Worm (Caenorhabditis elegans): ENCODE results near the gene C56C10.4.

Gene C56C10.4

DNA sequence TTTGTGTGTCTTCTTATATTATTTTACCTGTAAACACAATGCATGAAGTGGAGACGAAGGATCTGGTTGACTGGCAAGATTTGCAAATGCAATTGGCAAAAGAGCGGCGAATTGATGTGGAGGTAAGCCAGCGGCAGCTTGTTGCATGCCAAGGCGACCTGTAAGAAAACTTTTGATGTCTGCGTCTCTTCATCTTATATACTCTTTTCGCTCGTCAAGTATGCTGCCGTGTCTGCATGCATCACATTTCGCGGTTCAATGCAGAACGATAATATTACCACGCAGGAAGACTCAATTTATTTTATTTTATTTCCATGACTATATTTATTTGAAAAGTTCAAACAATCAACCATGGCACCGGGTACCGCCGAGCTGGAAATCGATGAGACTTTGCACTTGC, 18.1 kb downstream of the C56C10.4 start, which contains the start of gene vps-33.2 (continued):
- TF ChIP-seq mdl-1 (tag; optimal IDR thresholded peaks at IDR 0.05): peak in 1 of 2 experiments; percentile 58
- no peak for TF ChIP-seq hlh-17 (GFP tag; optimal IDR thresholded peaks at IDR 0.05; ENCODE audit: borderline replicate concordance)
- no peak for TF ChIP-seq efl-3 (GFP tag; optimal IDR thresholded peaks at IDR 0.05)
- TF ChIP-seq xbp-1 (tag; optimal IDR thresholded peaks at IDR 0.05): peak; percentile 33
- TF ChIP-seq nhr-71 (tag; optimal IDR thresholded peaks at IDR 0.05): peak; percentile 68
- peak; percentile 25 for TF ChIP-seq pag-3 (tag; optimal IDR thresholded peaks at IDR 0.05; ENCODE audit: borderline replicate concordance, insufficient read depth)
- TF ChIP-seq ces-1 (GFP tag; optimal IDR thresholded peaks at IDR 0.05): no peak
- TF ChIP-seq dsc-1 (tag; optimal IDR thresholded peaks at IDR 0.05): peak; percentile 36
- TF ChIP-seq nhr-12 (tag; optimal IDR thresholded peaks at IDR 0.05): no peak
- peak; percentile 61 to 71 for TF ChIP-seq efl-1 (optimal IDR thresholded peaks at IDR 0.05)
- TF ChIP-seq efl-1 (GFP tag; optimal IDR thresholded peaks at IDR 0.05 in 1 of 2): peak; percentile 60 to 95
- peak; percentile 23 to 62 (median 60) for TF ChIP-seq dpl-1 (GFP tag; optimal IDR thresholded peaks at IDR 0.05)
- TF ChIP-seq rnt-1 (tag; optimal IDR thresholded peaks at IDR 0.05): peak; percentile 68
- no peak for TF ChIP-seq fkh-4 (tag; optimal IDR thresholded peaks at IDR 0.05; ENCODE audit: borderline replicate concordance)
- no peak for TF ChIP-seq snpc-4 (tag; optimal IDR thresholded peaks at IDR 0.05)
- TF ChIP-seq mep-1 (tag; optimal IDR thresholded peaks at IDR 0.05): no peak
- TF ChIP-seq ceh-82 (tag; optimal IDR thresholded peaks at IDR 0.05): peak in 2 of 3 experiments; percentile 6 to 32

ce11 chrII:6608626-6609025, 25.8 kb downstream of the C56C10.4 start:
- no peak for TF ChIP-seq nhr-77 (tag; optimal IDR thresholded peaks at IDR 0.05)
- TF ChIP-seq tbx-2 (tag; optimal IDR thresholded peaks at IDR 0.05): no peak
- TF ChIP-seq efl-1 (optimal IDR thresholded peaks at IDR 0.05): no peak
- no peak for TF ChIP-seq efl-1 (GFP tag; optimal IDR thresholded peaks at IDR 0.05 in 1 of 2)
- no peak for TF ChIP-seq aha-1 (tag; optimal IDR thresholded peaks at IDR 0.05)
- no peak for TF ChIP-seq snpc-4 (tag; optimal IDR thresholded peaks at IDR 0.05)
- no peak for TF ChIP-seq lin-39 (tag; optimal IDR thresholded peaks at IDR 0.05)
- TF ChIP-seq efl-3 (GFP tag; optimal IDR thresholded peaks at IDR 0.05): no peak
- no peak for TF ChIP-seq lir-3 (tag; optimal IDR thresholded peaks at IDR 0.05; ENCODE audit: poor library complexity)
- no peak for TF ChIP-seq nhr-237 (tag; optimal IDR thresholded peaks at IDR 0.05)

DNA sequence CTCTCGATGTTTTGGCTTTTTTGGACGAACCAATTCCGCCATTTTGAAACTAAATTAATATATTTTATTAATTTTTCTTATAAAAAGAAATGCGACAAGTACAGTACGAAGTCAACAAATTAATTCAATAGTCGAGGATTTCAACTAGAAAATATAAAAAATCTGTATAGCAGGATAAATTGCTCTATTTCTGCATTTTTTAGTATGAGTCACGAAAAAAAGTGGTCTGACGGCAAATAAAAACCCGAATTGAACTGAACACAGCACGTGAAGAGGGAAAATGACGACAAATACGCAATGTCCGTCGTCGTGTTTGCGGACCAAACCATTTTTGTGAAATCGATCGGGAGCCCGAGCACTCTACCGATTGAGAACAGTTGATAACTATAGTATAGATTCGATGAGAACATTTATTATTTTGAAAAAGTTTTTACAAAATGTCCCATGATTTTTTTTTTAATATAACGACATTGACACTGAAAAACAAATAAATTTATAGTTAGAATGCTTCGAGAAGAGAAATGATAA, 26.5 kb downstream of the C56C10.4 start, which contains the start of gene epg-5:
TSS of gene epg-5 (minus strand) at position 51 of the 528 bp plus-strand sequence.
- peak; percentile 41 for TF ChIP-seq blmp-1 (tag; optimal IDR thresholded peaks at IDR 0.05)
- TF ChIP-seq mdl-1 (tag; optimal IDR thresholded peaks at IDR 0.05): peak in 1 of 2 experiments; percentile 75
- peak; percentile 89 for TF ChIP-seq F16B12.6 (tag; optimal IDR thresholded peaks at IDR 0.05)
- TF ChIP-seq tbx-2 (tag; optimal IDR thresholded peaks at IDR 0.05): peak; percentile 8
- peak; percentile 57 to 60 for TF ChIP-seq lin-35 (GFP tag; optimal IDR thresholded peaks at IDR 0.05)
- no peak for TF ChIP-seq jun-1 (tag; optimal IDR thresholded peaks at IDR 0.05)
- peak; percentile 65 for TF ChIP-seq mep-1 (tag; optimal IDR thresholded peaks at IDR 0.05)
- TF ChIP-seq snu-23 (GFP tag; optimal IDR thresholded peaks at IDR 0.05): peak; percentile 49
- TF ChIP-seq lin-14 (GFP tag; optimal IDR thresholded peaks at IDR 0.05): peak; percentile 60
- peak in 2 of 3 experiments; percentile 46 to 54 for TF ChIP-seq dpl-1 (GFP tag; optimal IDR thresholded peaks at IDR 0.05)
- TF ChIP-seq skn-1 (tag; optimal IDR thresholded peaks at IDR 0.05): no peak
- TF ChIP-seq lsy-2 (tag; optimal IDR thresholded peaks at IDR 0.05): peak; percentile 41 to 57
- peak; percentile 8 for TF ChIP-seq nhr-47 (tag; optimal IDR thresholded peaks at IDR 0.05)
- TF ChIP-seq rnt-1 (tag; optimal IDR thresholded peaks at IDR 0.05): peak; percentile 31
- TF ChIP-seq elt-2 (tag; optimal IDR thresholded peaks at IDR 0.05): peak; percentile 11
- TF ChIP-seq C16A3.4 (tag; optimal IDR thresholded peaks at IDR 0.05): peak; percentile 6
- TF ChIP-seq ceh-82 (tag; optimal IDR thresholded peaks at IDR 0.05): peak in 1 of 3 experiments; percentile 14
- peak; percentile 38 for TF ChIP-seq nhr-71 (tag; optimal IDR thresholded peaks at IDR 0.05)
- TF ChIP-seq zag-1 (tag; optimal IDR thresholded peaks at IDR 0.05): no peak
- peak; percentile 42 to 54 for TF ChIP-seq efl-1 (optimal IDR thresholded peaks at IDR 0.05)
- peak; percentile 53 to 80 for TF ChIP-seq efl-1 (GFP tag; optimal IDR thresholded peaks at IDR 0.05 in 1 of 2)
- TF ChIP-seq nhr-76 (tag; optimal IDR thresholded peaks at IDR 0.05): no peak
- TF ChIP-seq nhr-20 (tag; optimal IDR thresholded peaks at IDR 0.05): peak; percentile 40
- TF ChIP-seq aha-1 (tag; optimal IDR thresholded peaks at IDR 0.05): no peak
- TF ChIP-seq irx-1 (tag; optimal IDR thresholded peaks at IDR 0.05): no peak
